Worm (Caenorhabditis elegans): ENCODE data around the gene F14F9.2.

DNA sequence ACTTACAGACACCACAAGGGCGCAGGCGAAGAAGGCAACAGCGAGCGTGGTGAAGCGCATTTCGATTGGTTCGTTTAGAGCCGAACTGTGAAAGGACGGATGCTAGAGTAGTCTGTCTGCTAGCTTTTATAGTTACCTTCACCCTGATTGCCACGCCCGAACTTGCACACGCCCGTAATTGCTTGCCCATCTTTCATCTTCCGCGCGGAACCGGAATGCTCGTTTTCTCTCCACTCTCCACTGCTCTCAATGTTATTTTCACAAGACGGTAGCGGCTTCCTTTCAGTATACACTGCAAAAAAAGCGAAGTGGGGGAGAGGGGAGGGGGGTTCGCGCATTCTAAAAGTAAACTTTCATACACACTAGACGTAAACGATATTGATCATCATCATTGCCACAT is 49.9 kb downstream of the F14F9.2 start, which contains the start of gene abu-8:
- TF ChIP-seq ets-7 (tag; optimal IDR thresholded peaks at IDR 0.05) (no peak), hmg-4 (GFP tag; optimal IDR thresholded peaks at IDR 0.05) (no peak), tbx-11 (GFP tag; IDR thresholded peaks at IDR 0.05) (no peak), pes-1 (GFP tag; IDR thresholded peaks at IDR 0.05) (no peak), ama-1 (optimal IDR thresholded peaks at IDR 0.05) (no peak), ceh-13 (GFP tag; optimal IDR thresholded peaks at IDR 0.05) (no peak), hnd-1 (tag; optimal IDR thresholded peaks at IDR 0.05) (no peak), ceh-36 (tag; optimal IDR thresholded peaks at IDR 0.05) (no peak), hmbx-1 (tag; optimal IDR thresholded peaks at IDR 0.05) (no peak)
